Worm (Caenorhabditis elegans) whole organism, L4/young adult: ENCODE data around the gene nfyc-1.

Experiments used
- W03F9.2 ChIP-seq: fragments of 150-350 bp; optimal IDR thresholded peaks from 2 replicates; lab custom pipeline; 2014; ENCODE audit warnings: missing biosample characterization, missing genetic modification characterization
- dao-5 ChIP-seq: sonication (generic microtip); optimal IDR thresholded peaks from 2 replicates; lab custom pipeline; 2016; ENCODE audit warnings: missing genotype, missing genetic modification characterization, moderate library complexity, missing compliant biosample characterization
- him-1 ChIP-seq: sonication (generic microtip); optimal IDR thresholded peaks from 2 replicates; lab custom pipeline; 2016; ENCODE audit warnings: missing genotype, missing genetic modification reagents, missing genetic modification characterization, missing compliant biosample characterization

- no peak for TF ChIP-seq him-1 (tag; lab: Kevin White, UChicago)
- TF ChIP-seq W03F9.2 (tag; lab: Kevin White, UChicago) = no peak
- TF ChIP-seq dao-5 (tag; lab: Kevin White, UChicago) = no peak
These were observed 40.4 kb downstream of the nfyc-1 start, which contains the start of gene C50D2.6 for ce11 chrII:84134-84533.
